Fruit fly (Drosophila melanogaster) whole organism, embryonic: ENCODE results near the gene rgn.

ENCODE experiments used
- Ada2b ChIP-seq: fragments of 200-800 bp; sonication (Bioruptor generic); IDR thresholded peaks from 2 replicates; pipeline ENCODE4 v1.3.6; 2022; ENCODE audit warnings: missing biosample characterization, missing genetic modification characterization
- Atf3 ChIP-seq: fragments of 200-800 bp; sonication (Bioruptor generic); optimal IDR thresholded peaks from 3 replicates; lab custom pipeline; 2016; ENCODE audit warnings: missing biosample characterization, missing genetic modification characterization
- B-H2 ChIP-seq: fragments of 200-800 bp; sonication (Bioruptor generic); optimal IDR thresholded peaks from 2 replicates; lab custom pipeline; 2018; ENCODE audit warnings: missing biosample characterization, mild to moderate bottlenecking, missing genetic modification characterization
- BtbVII ChIP-seq: fragments of 200-800 bp; sonication (Bioruptor generic); optimal IDR thresholded peaks from 3 replicates; lab custom pipeline; 2017; ENCODE audit warnings: missing biosample characterization, mild to moderate bottlenecking, missing genetic modification characterization
- CG10654 ChIP-seq: fragments of 200-800 bp; sonication (Bioruptor generic); optimal IDR thresholded peaks from 2 replicates; lab custom pipeline; 2016; ENCODE audit warnings: missing biosample characterization, missing genetic modification characterization
- CG11504 ChIP-seq: fragments of 200-800 bp; sonication (Bioruptor generic); optimal IDR thresholded peaks from 3 replicates; lab custom pipeline; 2019; ENCODE audit warnings: missing biosample characterization, mild to moderate bottlenecking, missing genetic modification characterization, moderate library complexity
- CG11696 ChIP-seq: fragments of 200-800 bp; sonication (Bioruptor generic); IDR thresholded peaks from 2 replicates; pipeline ENCODE4 v1.3.6; 2022; ENCODE audit warnings: missing biosample characterization, missing genetic modification characterization
- CG12071 ChIP-seq: fragments of 200-800 bp; sonication (Bioruptor generic); optimal IDR thresholded peaks from 3 replicates; lab custom pipeline; 2018; ENCODE audit warnings: missing biosample characterization, mild to moderate bottlenecking, missing genetic modification characterization
- CG1233 ChIP-seq: fragments of 200-800 bp; sonication (Bioruptor generic); optimal IDR thresholded peaks from 4 replicates; lab custom pipeline; 2018; ENCODE audit warnings: missing biosample characterization, mild to moderate bottlenecking, missing genetic modification characterization
- CG13894 ChIP-seq: fragments of 200-800 bp; sonication (Bioruptor generic); optimal IDR thresholded peaks from 3 replicates; lab custom pipeline; 2018; ENCODE audit warnings: missing biosample characterization, mild to moderate bottlenecking, missing genetic modification characterization, moderate library complexity
- CG14710 ChIP-seq: fragments of 200-800 bp; sonication (Bioruptor generic); optimal IDR thresholded peaks from 3 replicates; lab custom pipeline; 2019; ENCODE audit warnings: missing biosample characterization, mild to moderate bottlenecking, missing genetic modification characterization, moderate library complexity
- CG15269 ChIP-seq: fragments of 200-800 bp; sonication (Bioruptor generic); optimal IDR thresholded peaks from 2 replicates; lab custom pipeline; 2018; ENCODE audit warnings: missing biosample characterization, mild to moderate bottlenecking, missing genetic modification characterization, moderate library complexity
- CG17612 ChIP-seq: fragments of 200-800 bp; sonication (Bioruptor generic); IDR thresholded peaks from 2 replicates; pipeline ENCODE4 v1.3.6; 2022; ENCODE audit warnings: missing biosample characterization, missing genetic modification characterization
- CG18476 ChIP-seq: fragments of 200-800 bp; sonication (Bioruptor generic); optimal IDR thresholded peaks from 2 replicates; lab custom pipeline; 2016; ENCODE audit warnings: missing biosample characterization, mild to moderate bottlenecking, missing genetic modification characterization
- CG2889 ChIP-seq: fragments of 200-800 bp; sonication (Bioruptor generic); IDR thresholded peaks from 3 replicates; pipeline ENCODE4 v1.3.6; 2022; ENCODE audit warnings: missing biosample characterization, missing genetic modification characterization
- CG32532 ChIP-seq: fragments of 200-800 bp; sonication (Bioruptor generic); IDR thresholded peaks from 2 replicates; pipeline ENCODE4 v1.3.6; 2022; ENCODE audit warnings: missing biosample characterization, missing genetic modification characterization
- CG33557 ChIP-seq: fragments of 200-800 bp; sonication (Bioruptor generic); optimal IDR thresholded peaks from 2 replicates; lab custom pipeline; 2019; ENCODE audit warnings: missing biosample characterization, mild to moderate bottlenecking, missing genetic modification characterization, moderate library complexity
- CG3407 ChIP-seq: fragments of 200-800 bp; sonication (Bioruptor generic); optimal IDR thresholded peaks from 2 replicates; lab custom pipeline; 2018; ENCODE audit warnings: missing biosample characterization, mild to moderate bottlenecking, missing genetic modification characterization
- CG3838 ChIP-seq: fragments of 200-800 bp; sonication (Bioruptor generic); optimal IDR thresholded peaks from 3 replicates; lab custom pipeline; 2016; ENCODE audit warnings: missing biosample characterization, missing genetic modification characterization
- CG4424 ChIP-seq: fragments of 200-800 bp; sonication (Bioruptor generic); optimal IDR thresholded peaks from 3 replicates; lab custom pipeline; 2016; ENCODE audit warnings: missing biosample characterization, missing genetic modification characterization
- CG6813 ChIP-seq: fragments of 200-800 bp; sonication (Bioruptor generic); optimal IDR thresholded peaks from 2 replicates; lab custom pipeline; 2017; ENCODE audit warnings: missing biosample characterization, missing genetic modification characterization, mild to moderate bottlenecking, moderate library complexity, missing genetic modification reagents
- CG7271 ChIP-seq: fragments of 200-800 bp; sonication (Bioruptor generic); optimal IDR thresholded peaks from 2 replicates; lab custom pipeline; 2018; ENCODE audit warnings: missing biosample characterization, mild to moderate bottlenecking, missing genetic modification characterization, moderate library complexity
- CG7987 ChIP-seq: fragments of 200-800 bp; sonication (Bioruptor generic); optimal IDR thresholded peaks from 2 replicates; lab custom pipeline; 2018; ENCODE audit warnings: missing biosample characterization, mild to moderate bottlenecking, missing genetic modification characterization, moderate library complexity
- CkIIα-i1 ChIP-seq: fragments of 200-800 bp; sonication (Bioruptor generic); IDR thresholded peaks from 2 replicates; pipeline ENCODE4 v1.3.6; 2022; ENCODE audit warnings: missing biosample characterization, missing genetic modification characterization
- Dad ChIP-seq: fragments of 200-800 bp; sonication (Bioruptor generic); optimal IDR thresholded peaks from 3 replicates; lab custom pipeline; 2016; ENCODE audit warnings: missing biosample characterization, missing genetic modification characterization
- Elba2 ChIP-seq: fragments of 200-800 bp; sonication (Bioruptor generic); optimal IDR thresholded peaks from 3 replicates; lab custom pipeline; 2016; ENCODE audit warnings: missing biosample characterization, missing genetic modification characterization
- Gsc ChIP-seq: fragments of 200-800 bp; sonication (Bioruptor generic); IDR thresholded peaks from 2 replicates; pipeline ENCODE4 v1.3.6; 2022; ENCODE audit warnings: missing biosample characterization, missing genetic modification characterization
- Hr3 ChIP-seq: fragments of 200-800 bp; sonication (Bioruptor generic); optimal IDR thresholded peaks from 3 replicates; lab custom pipeline; 2016; ENCODE audit warnings: missing biosample characterization, missing genetic modification characterization
- Jarid2 ChIP-seq: fragments of 200-800 bp; sonication (Bioruptor generic); optimal IDR thresholded peaks from 3 replicates; lab custom pipeline; 2017; ENCODE audit warnings: mild to moderate bottlenecking, missing biosample characterization, missing genetic modification reagents, missing genetic modification characterization
- Mrtf ChIP-seq: fragments of 200-800 bp; sonication (Bioruptor generic); IDR thresholded peaks from 3 replicates; pipeline ENCODE4 v1.3.6; 2022; ENCODE audit warnings: missing biosample characterization, missing genetic modification characterization
- NC2β ChIP-seq: fragments of 200-800 bp; sonication (Bioruptor generic); optimal IDR thresholded peaks from 2 replicates; lab custom pipeline; 2016; ENCODE audit warnings: missing biosample characterization, missing genetic modification characterization
- Nf-YB ChIP-seq: fragments of 200-800 bp; sonication (Bioruptor generic); optimal IDR thresholded peaks from 3 replicates; lab custom pipeline; 2019; ENCODE audit warnings: missing biosample characterization, mild to moderate bottlenecking, missing genetic modification characterization, moderate library complexity
- Rx ChIP-seq: fragments of 200-800 bp; sonication (Bioruptor generic); IDR thresholded peaks from 2 replicates; pipeline ENCODE4 v1.3.6; 2022; ENCODE audit warnings: missing biosample characterization, missing genetic modification characterization
- Sox102F ChIP-seq: fragments of 200-800 bp; sonication (Bioruptor generic); optimal IDR thresholded peaks from 2 replicates; lab custom pipeline; 2018; ENCODE audit warnings: missing biosample characterization, mild to moderate bottlenecking, missing genetic modification characterization, moderate library complexity
- amos ChIP-seq: fragments of 200-800 bp; sonication (Bioruptor generic); IDR thresholded peaks from 2 replicates; pipeline ENCODE4 v1.3.6; 2022; ENCODE audit warnings: missing biosample characterization, missing genetic modification characterization; ENCODE audit not compliant: partially characterized antibody
- crol ChIP-seq: fragments of 200-800 bp; sonication (Bioruptor generic); IDR thresholded peaks from 2 replicates; pipeline ENCODE4 v1.3.6; 2022; ENCODE audit warnings: missing biosample characterization, missing genetic modification characterization
- crp ChIP-seq, 2 experiments: fragments of 200-800 bp; sonication (Bioruptor generic); optimal IDR thresholded peaks; 2 replicates in 1 of 2; 3 replicates in 1 of 2; lab custom pipeline; 2017; ENCODE audit warnings: missing biosample characterization in 2 of 2, missing genetic modification characterization in 2 of 2, mild to moderate bottlenecking in 1 of 2, moderate library complexity in 1 of 2
- jing ChIP-seq: fragments of 200-800 bp; sonication (Bioruptor generic); optimal IDR thresholded peaks from 2 replicates; lab custom pipeline; 2018; ENCODE audit warnings: missing biosample characterization, mild to moderate bottlenecking, missing genetic modification characterization
- kah ChIP-seq: fragments of 200-800 bp; sonication (Bioruptor generic); optimal IDR thresholded peaks from 2 replicates; lab custom pipeline; 2018; ENCODE audit warnings: missing biosample characterization, mild to moderate bottlenecking, missing genetic modification characterization
- kay ChIP-seq: fragments of 200-800 bp; sonication (Bioruptor generic); optimal IDR thresholded peaks from 2 replicates; lab custom pipeline; 2016; ENCODE audit warnings: missing biosample characterization, missing genetic modification characterization
- lbe ChIP-seq: fragments of 200-800 bp; sonication (Bioruptor generic); optimal IDR thresholded peaks from 2 replicates; lab custom pipeline; 2016; ENCODE audit warnings: missing biosample characterization, mild to moderate bottlenecking, missing genetic modification characterization
- nerfin-1 ChIP-seq: fragments of 200-800 bp; sonication (Bioruptor generic); optimal IDR thresholded peaks from 3 replicates; lab custom pipeline; 2019; ENCODE audit warnings: missing biosample characterization, mild to moderate bottlenecking, missing genetic modification characterization, moderate library complexity
- pan ChIP-seq, 4 experiments: fragments of >200 bp in 3 of 4; fragments of 200-800 bp in 1 of 4; sonication (Bioruptor generic) in 1 of 4; optimal IDR thresholded peaks in 3 of 4; IDR thresholded peaks in 1 of 4; 2 replicates each; pipeline versions ENCODE4 v1.3.6 to Lab custom; 2017 to 2022; ENCODE audit warnings: missing biosample characterization in 2 of 4, missing genetic modification characterization in 2 of 4, mixed read lengths in 1 of 4
- psq ChIP-seq: fragments of 200-800 bp; sonication (Bioruptor generic); optimal IDR thresholded peaks from 2 replicates; lab custom pipeline; 2017; ENCODE audit warnings: missing biosample characterization, missing genetic modification characterization
- sens ChIP-seq: fragments of 200-800 bp; sonication (Bioruptor generic); peaks from one replicate; lab custom pipeline; 2016; ENCODE audit warnings: missing biosample characterization, missing genetic modification characterization
- sima ChIP-seq: fragments of 200-800 bp; sonication (Bioruptor generic); optimal IDR thresholded peaks from 2 replicates; lab custom pipeline; 2016; ENCODE audit warnings: missing biosample characterization, missing genetic modification characterization
- sob ChIP-seq: fragments of 200-800 bp; sonication (Bioruptor generic); IDR thresholded peaks from 2 replicates; pipeline ENCODE4 v1.3.6; 2022; ENCODE audit warnings: missing biosample characterization, missing genetic modification characterization
- sr ChIP-seq: fragments of 200-800 bp; sonication (Bioruptor generic); IDR thresholded peaks from 3 replicates; pipeline ENCODE4 v1.3.6; 2022; ENCODE audit warnings: missing biosample characterization, missing genetic modification characterization
- vfl ChIP-seq: fragments of 200-800 bp; sonication (Bioruptor generic); optimal IDR thresholded peaks from 2 replicates; lab custom pipeline; 2016; ENCODE audit warnings: missing biosample characterization, missing genetic modification characterization
- vvl ChIP-seq: fragments of 200-800 bp; sonication (Bioruptor generic); IDR thresholded peaks from 2 replicates; pipeline ENCODE4 v1.3.6; 2022; ENCODE audit warnings: missing biosample characterization, missing genetic modification characterization
- wdn ChIP-seq: fragments of 200-800 bp; sonication (Bioruptor generic); IDR thresholded peaks from 2 replicates; pipeline ENCODE4 v1.3.6; 2022; ENCODE audit warnings: missing biosample characterization, missing genetic modification characterization

Gene rgn

dm6 chr3L:21412140-21412539 lies 29.8 kb downstream of the rgn start (continued):
- TF ChIP-seq crol (no peak), CG18476 (GFP tag; lab: Kevin White, UChicago) (no peak), Ada2b (GFP tag; lab: Robert Waterston, UW) (no peak), sima (GFP tag; lab: Kevin White, UChicago) (no peak), CG4424 (no peak), Dad (GFP tag; lab: Kevin White, UChicago) (no peak), CG17612 (GFP tag; lab: Robert Waterston, UW) (no peak), amos (GFP tag; lab: Robert Waterston, UW) (no peak), BtbVII (peak; percentile 43), CG12071 (GFP tag; lab: Kevin White, UChicago) (peak; percentile 69), psq (GFP tag; lab: Kevin White, UChicago) (no peak), sob (GFP tag; lab: Robert Waterston, UW) (no peak), CG3838 (GFP tag; lab: Kevin White, UChicago) (no peak), kah (GFP tag; lab: Kevin White, UChicago) (peak; percentile 6), CG33557 (GFP tag; lab: Kevin White, UChicago) (no peak), CG10654 (GFP tag; lab: Kevin White, UChicago) (no peak), CG32532 (no peak), CkIIα-i1 (GFP tag; lab: Robert Waterston, UW) (no peak), Atf3 (no peak), CG13894 (tag; lab: Kevin White, UChicago) (no peak), sens (GFP tag; lab: Kevin White, UChicago) (no peak), sr (GFP tag; lab: Robert Waterston, UW) (no peak), Elba2 (GFP tag; lab: Kevin White, UChicago) (no peak), CG7987 (GFP tag; lab: Kevin White, UChicago) (peak; percentile 60), CG2889 (GFP tag; lab: Robert Waterston, UW) (no peak), wdn (GFP tag; lab: Robert Waterston, UW) (no peak), Gsc (GFP tag; lab: Robert Waterston, UW) (no peak), nerfin-1 (tag; lab: Kevin White, UChicago) (no peak), CG3407 (GFP tag; lab: Kevin White, UChicago) (peak; percentile 27), vvl (GFP tag; lab: Robert Waterston, UW) (no peak), Jarid2 (GFP tag; lab: Kevin White, UChicago) (peak; percentile 29), CG11696 (peak; percentile 37; the same call in 1 of the 2 replicates), Sox102F (GFP tag; lab: Kevin White, UChicago) (no peak), crp (GFP tag; optimal IDR thresholded peaks at IDR 0.05; lab: Kevin White, UChicago) (no peak), CG7271 (tag; lab: Kevin White, UChicago) (no peak), Nf-YB (no peak), Rx (peak; percentile 25; the same call in 1 of the 2 replicates), CG1233 (peak; percentile 40), jing (GFP tag; lab: Kevin White, UChicago) (no peak), pan (optimal IDR thresholded peaks at IDR 0.05; lab: Kevin White, UChicago) (no peak), pan (GFP tag; optimal IDR thresholded peaks at IDR 0.05 in 1 of 2, IDR thresholded peaks at IDR 0.05 in 1 of 2) (peak in 1 of 2 experiments; percentile 8), lbe (GFP tag; lab: Kevin White, UChicago) (no peak), CG6813 (GFP tag; lab: Kevin White, UChicago) (peak; percentile 39), vfl (no peak), Mrtf (no peak), Hr3 (GFP tag; lab: Kevin White, UChicago) (no peak), B-H2 (GFP tag; lab: Kevin White, UChicago) (no peak), CG15269 (tag; lab: Kevin White, UChicago) (peak; percentile 31), NC2β (no peak), CG14710 (tag; lab: Kevin White, UChicago) (no peak), kay (GFP tag; lab: Kevin White, UChicago) (no peak), CG11504 (tag; lab: Kevin White, UChicago) (peak; percentile 29)
